Worm (Caenorhabditis elegans): ENCODE data around the gene let-70.

let-70 gene

ce11 chrIV:11082153-11082552 is at the start of gene let-70:
let-70 (minus strand) TSS chrIV:11082253.
- no peak for TF ChIP-seq unc-62 (GFP tag; optimal IDR thresholded peaks at IDR 0.05)

DNA sequence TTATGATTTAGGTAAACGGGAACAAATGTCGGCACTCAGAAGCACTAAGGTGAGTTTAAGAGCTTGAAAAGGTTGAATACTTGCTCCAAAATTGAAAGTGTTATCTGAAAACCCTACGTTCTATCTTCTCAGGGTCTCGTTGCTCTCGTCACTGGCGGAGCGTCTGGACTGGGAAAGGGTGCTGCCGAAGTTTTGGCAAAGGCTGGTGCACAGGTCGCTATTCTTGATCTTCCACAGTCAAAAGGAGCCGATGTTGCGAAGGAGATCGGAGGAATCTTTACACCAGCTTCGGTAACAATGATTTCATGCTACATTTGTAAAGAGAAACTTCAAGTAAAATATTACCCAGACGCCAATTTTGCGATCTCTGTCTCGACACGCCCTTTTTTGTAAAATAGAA is 49.2 kb upstream of the let-70 start, which contains the start of gene ard-1:
ard-1 (plus strand) TSS at position 12 of the 400 bp plus-strand sequence.
- TF ChIP-seq unc-62 (GFP tag; optimal IDR thresholded peaks at IDR 0.05), result no peak

- TF ChIP-seq unc-62 (GFP tag; optimal IDR thresholded peaks at IDR 0.05), result no peak
Measured at ce11 chrIV:11130774-11131173, 48.7 kb upstream of the let-70 start.

DNA sequence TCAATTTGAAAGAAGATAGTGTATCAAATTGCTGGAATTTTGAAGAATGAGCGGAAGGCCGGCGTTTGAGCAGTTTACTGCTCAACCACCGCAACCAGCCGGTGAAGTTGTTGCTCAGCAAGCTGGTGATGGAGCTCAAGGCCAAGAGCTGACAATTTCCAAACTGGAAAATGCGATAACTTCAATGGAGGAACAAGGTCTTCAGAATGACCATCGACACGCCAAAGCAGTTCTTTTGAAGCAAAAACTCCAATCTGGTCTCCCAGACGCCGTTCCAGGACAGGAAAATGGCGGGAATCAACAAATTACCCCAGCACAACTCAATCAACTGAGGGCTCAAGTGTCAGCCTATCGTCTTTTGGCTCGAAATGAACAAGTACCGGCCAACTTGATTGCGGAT is 44.0 kb upstream of the let-70 start:
- no peak for TF ChIP-seq unc-62 (GFP tag; optimal IDR thresholded peaks at IDR 0.05)

ce11 chrIV:11126004-11126027 is 43.8 kb upstream of the let-70 start, which contains the start of gene swsn-4:
swsn-4 (plus strand) TSS chrIV:11126024.
- TF ChIP-seq unc-62 (GFP tag; optimal IDR thresholded peaks at IDR 0.05), result no peak

- no peak for TF ChIP-seq unc-62 (GFP tag; optimal IDR thresholded peaks at IDR 0.05)
Measured at ce11 chrIV:11125604-11126003, 43.6 kb upstream of the let-70 start.

- no peak for TF ChIP-seq unc-62 (GFP tag; optimal IDR thresholded peaks at IDR 0.05)
Measured at ce11 chrIV:11125200-11125599, 43.1 kb upstream of the let-70 start.

DNA sequence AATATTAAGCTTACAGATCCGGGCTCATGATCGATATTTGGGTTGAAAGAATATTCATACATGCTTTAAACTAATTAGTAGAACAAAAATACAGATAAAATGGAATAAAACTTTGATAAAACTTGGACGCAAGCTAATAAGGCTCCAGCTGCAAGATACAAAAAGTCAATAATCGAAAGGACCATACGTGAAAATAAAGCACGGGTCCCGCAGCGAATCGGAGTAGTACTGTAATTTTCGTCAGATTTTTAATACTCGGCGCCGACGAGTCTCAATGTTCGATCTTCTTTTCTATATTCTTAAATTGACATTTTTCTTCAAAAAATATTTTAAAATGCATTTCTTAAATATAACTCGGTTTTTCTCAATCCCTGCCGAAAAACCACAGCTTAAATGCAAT is 42.6 kb upstream of the let-70 start, which contains the start of gene spo-11:
spo-11 (minus strand) TSS at position 189 of the 400 bp plus-strand sequence.
- TF ChIP-seq unc-62 (GFP tag; optimal IDR thresholded peaks at IDR 0.05), result no peak

DNA sequence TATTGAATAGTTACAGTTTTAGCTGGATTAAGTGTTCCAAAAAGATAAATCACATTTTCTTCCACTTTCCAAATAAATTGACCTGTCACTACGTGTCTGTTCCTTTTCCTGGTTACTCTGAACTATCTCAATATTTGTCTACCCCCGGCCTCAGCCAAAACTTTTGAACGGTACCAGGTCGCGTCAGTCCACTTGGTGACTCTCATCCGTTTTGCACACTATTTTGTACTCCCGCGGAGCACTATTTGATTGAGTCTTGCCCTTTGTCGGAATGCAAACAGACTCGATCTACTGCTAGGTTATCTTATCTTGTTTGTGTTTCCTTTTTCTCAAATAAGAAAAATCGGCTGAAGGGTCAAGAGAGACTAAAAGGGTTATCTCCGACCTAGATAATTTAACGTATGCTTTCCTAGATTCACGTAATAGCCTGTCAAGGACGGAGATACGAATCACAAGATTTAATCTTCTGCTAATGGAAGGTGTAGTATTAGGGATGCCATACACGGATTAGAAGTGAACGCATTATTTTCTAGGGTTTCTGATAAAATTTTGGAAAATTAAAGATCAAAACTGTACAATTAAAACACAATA is 38.0 kb upstream of the let-70 start:
- TF ChIP-seq unc-62 (GFP tag; optimal IDR thresholded peaks at IDR 0.05), result no peak

DNA sequence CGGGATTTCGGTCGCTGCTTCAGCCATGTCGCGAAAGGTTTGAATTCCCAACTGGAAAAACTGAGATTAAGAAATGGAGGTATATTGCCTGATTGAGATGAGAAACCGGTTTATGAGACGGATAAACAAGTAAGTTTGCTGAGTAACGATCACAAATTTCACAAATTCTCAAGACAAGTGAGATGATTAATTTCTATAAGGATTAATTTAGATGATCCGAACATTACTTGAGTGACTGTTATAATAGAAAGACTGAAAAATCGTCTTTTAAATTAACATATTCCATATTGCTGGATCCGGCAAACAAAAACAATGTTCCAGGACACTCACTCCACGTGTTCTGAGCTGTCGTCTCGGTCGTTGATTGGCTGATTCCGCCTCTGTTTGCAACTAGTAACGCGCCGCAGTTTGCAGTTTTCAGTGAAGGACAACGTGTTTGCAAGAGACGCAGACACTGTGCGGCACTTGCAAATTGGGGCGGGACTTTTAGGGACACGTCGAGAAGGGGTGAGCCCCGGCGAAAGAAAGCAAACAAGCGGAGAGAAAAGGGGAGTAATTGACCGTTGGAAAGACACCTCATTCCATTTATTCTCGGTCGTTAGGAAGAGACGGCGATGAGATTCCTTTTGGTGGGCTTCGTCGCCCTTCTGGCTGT is 36.9 kb upstream of the let-70 start, which contains the start of the genes imp-2 and enpl-1:
imp-2 (minus strand) TSS at position 51 of the 655 bp plus-strand sequence.
enpl-1 (plus strand) TSS at position 462 of the 655 bp plus-strand sequence.
- TF ChIP-seq unc-62 (GFP tag; optimal IDR thresholded peaks at IDR 0.05), result no peak

DNA sequence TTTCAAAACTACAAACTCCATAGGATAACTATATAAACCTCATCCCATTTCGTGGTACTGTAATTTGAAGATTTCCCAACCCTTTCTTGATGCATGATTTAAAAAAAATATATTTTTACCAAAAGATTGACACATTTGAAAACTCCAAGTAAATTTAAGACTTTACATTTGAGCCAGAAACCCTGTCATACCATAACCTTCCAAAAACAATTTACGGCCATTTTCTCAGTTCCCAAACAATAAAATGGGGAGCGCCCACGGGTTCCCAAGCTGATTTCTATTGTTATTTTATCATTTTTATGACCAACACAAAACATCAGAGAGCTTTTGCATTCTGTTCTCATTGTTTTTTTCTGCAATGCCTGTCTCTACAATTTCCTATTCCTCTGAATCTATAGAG is 30.6 kb upstream of the let-70 start, which contains the start of gene clc-9:
clc-9 (plus strand) TSS at position 301 of the 400 bp plus-strand sequence.
- TF ChIP-seq unc-62 (GFP tag; optimal IDR thresholded peaks at IDR 0.05), result no peak

DNA sequence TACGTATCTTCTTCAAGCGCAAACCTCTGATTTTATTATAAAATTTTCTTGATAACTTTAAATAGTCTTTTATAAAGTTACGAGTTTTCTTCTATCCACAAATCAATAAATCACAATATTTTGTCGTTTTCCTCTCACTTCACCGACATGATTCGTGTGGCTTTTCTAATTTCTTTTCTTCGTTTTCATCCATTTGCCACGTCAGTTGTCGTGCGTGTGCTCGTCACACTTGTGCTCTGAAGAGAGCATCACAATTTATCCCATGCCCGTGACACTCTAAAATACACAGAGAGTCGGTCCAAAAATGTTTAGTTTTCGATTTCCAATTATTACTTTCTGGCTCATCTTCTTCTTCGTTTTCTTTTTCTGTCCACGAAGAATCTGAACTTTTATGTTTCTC is 29.8 kb upstream of the let-70 start:
- TF ChIP-seq unc-62 (GFP tag; optimal IDR thresholded peaks at IDR 0.05), result no peak

DNA sequence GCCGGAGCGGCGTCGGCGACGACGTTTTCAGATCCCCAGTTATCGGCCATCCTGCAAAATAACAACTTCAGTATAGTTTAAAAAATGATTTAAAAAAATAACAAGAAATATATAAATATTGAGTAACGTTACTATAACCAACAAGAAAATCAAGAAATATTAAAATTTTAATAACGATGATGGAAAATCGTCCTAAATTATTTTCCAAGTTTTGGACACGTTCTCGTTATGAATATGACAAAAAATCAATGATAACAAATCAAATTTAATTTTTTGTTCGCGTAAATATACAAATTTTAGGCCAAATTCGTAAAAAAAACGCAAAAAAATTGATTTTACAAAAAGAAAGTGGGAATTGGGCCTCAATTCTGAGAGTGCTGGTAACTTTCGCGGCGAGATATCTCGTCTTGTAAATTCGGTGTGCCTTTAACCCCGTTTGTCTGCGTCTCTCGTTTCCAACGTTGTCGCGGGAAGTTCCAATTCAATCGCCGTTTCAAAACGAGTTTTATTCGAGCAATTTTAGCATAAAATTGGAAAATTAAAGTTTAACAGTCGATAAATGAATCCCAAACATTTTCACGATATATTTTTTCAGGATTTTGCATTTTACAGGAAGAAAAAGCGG is 29.1 kb upstream of the let-70 start, which contains the start of gene rps-5:
rps-5 (minus strand) TSS at position 51 of the 625 bp plus-strand sequence.
- no peak for TF ChIP-seq unc-62 (GFP tag; optimal IDR thresholded peaks at IDR 0.05)

DNA sequence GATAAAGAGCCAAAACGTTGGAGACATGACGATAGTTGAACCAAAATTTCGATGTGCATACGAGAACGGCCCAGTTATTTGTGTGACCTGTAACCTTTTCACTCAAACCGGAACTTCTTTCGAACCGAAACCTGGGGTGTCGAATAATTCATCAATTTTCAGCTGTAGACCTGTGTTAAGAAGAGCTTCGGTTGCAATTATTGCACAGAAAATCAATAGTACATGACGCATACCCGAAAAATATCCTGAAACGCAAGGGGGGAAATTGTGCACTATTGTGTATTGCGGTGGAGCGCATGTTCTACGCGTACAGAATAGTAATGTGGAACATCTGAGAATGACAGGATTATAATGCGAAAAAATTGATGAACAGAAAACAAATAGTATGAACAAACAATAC is 27.7 kb upstream of the let-70 start, which contains the start of gene pigk-1:
pigk-1 (minus strand) TSS at position 248 of the 400 bp plus-strand sequence.
- TF ChIP-seq unc-62 (GFP tag; optimal IDR thresholded peaks at IDR 0.05), result no peak

ce11 chrIV:11105724-11106123 is 23.7 kb upstream of the let-70 start, which contains the start of gene srlf-24:
srlf-24 (minus strand) TSS chrIV:11105824.
- TF ChIP-seq unc-62 (GFP tag; optimal IDR thresholded peaks at IDR 0.05), result no peak

DNA sequence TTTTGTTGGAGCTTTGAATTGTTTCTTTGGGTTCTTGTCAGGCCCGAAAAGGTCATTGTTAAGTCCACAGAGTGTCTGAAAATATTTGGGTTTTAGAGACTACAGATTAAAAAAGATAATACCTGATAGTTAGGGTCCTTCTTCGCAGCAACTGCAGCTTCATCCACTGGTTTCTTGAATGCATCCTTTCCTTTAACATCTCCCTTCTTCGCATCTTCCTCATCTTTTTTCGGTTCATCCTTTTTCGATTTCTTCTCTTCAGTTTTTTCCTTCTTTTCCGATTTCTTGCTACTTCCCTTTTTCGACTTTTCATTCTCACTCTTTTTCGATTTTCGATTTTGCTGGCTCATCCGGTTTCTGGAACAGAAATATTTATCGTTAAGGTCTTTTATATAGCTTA is 21.4 kb upstream of the let-70 start:
- no peak for TF ChIP-seq unc-62 (GFP tag; optimal IDR thresholded peaks at IDR 0.05)

DNA sequence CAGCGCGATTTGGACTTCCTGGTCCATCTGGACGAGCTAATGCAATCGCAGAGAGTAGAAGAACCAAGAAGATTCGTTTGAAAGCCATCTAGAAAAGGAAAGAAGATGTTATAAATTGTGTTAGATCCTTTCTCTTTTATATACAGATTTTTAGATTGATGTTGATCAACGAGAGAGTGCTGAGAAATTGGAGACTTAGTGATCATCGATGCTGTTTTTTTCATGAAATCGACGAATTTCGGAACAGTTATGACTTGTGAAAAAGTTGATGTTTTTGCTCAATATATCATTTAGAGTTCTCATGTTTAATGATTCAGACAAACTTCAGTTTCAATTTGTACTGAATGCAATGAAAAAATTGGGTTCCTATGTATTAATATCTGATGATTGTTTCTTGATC is 20.6 kb upstream of the let-70 start, which contains the start of gene srlf-17:
srlf-17 (minus strand) TSS at position 101 of the 400 bp plus-strand sequence.
- no peak for TF ChIP-seq unc-62 (GFP tag; optimal IDR thresholded peaks at IDR 0.05)

Data from whole organism, dauer.